Fruit fly (Drosophila melanogaster) whole organism, adult: ENCODE data around the gene CG13639.
A peak's percentile ranks its signal among the peaks of the same experiment; 100 is the strongest.

Experiments
- CG11617 ChIP-seq: fragments of 200-800 bp; sonication (Bioruptor generic); optimal IDR thresholded peaks from 2 replicates; lab custom pipeline; 2017; ENCODE audit warnings: mild to moderate bottlenecking, missing biosample characterization, missing genetic modification reagents, missing genetic modification characterization
- CG12768 ChIP-seq: fragments of 200-800 bp; sonication (Bioruptor generic); optimal IDR thresholded peaks from 2 replicates; lab custom pipeline; 2017; ENCODE audit warnings: missing biosample characterization, missing genetic modification characterization, mild to moderate bottlenecking, moderate library complexity, missing genetic modification reagents
- bab1 ChIP-seq: fragments of 200-800 bp; sonication (Bioruptor generic); optimal IDR thresholded peaks from 3 replicates; lab custom pipeline; 2019; ENCODE audit warnings: missing biosample characterization, mild to moderate bottlenecking, missing genetic modification characterization, moderate library complexity
- cic ChIP-seq: fragments of 200-800 bp; sonication (Bioruptor generic); optimal IDR thresholded peaks from 2 replicates; lab custom pipeline; 2017; ENCODE audit warnings: missing biosample characterization, mild to moderate bottlenecking, missing genetic modification characterization, moderate library complexity
- ovo ChIP-seq: fragments of 200-800 bp; sonication (Bioruptor generic); optimal IDR thresholded peaks from 2 replicates; lab custom pipeline; 2016; ENCODE audit warnings: missing biosample characterization, missing genetic modification characterization

dm6 chr3R:24875939-24876842 is 16.0 kb upstream of the CG13639 start, which contains the start of gene CG3744:
- TF ChIP-seq CG11617 (GFP tag; lab: Kevin White, UChicago): peak; percentile 81
- peak; percentile 84 for TF ChIP-seq ovo (GFP tag; lab: Kevin White, UChicago)
- peak; percentile 50 for TF ChIP-seq cic (GFP tag; lab: Kevin White, UChicago)
- TF ChIP-seq CG12768 (GFP tag; lab: Kevin White, UChicago): peak; percentile 85
- TF ChIP-seq bab1 (GFP tag; lab: Kevin White, UChicago): peak; percentile 80
